Worm (Caenorhabditis elegans) whole organism, L1 larva: Measurements from ENCODE around the gene crls-1.

Experiments
- F16B12.6 ChIP-seq: fragments of 150-350 bp; optimal IDR thresholded peaks from 2 replicates; lab custom pipeline; 2014; ENCODE audit warnings: missing biosample characterization, missing genetic modification characterization
- ceh-82 ChIP-seq, 3 experiments: fragments of 150-350 bp in 1 of 3; sonication (generic microtip) in 2 of 3; optimal IDR thresholded peaks; 2 replicates each; lab custom pipeline; 2014 to 2017; ENCODE audit warnings: missing biosample characterization in 3 of 3, missing genetic modification characterization in 3 of 3
- dpl-1 ChIP-seq, 3 experiments: fragments of 150-350 bp in 2 of 3; sonication (generic microtip) in 1 of 3; optimal IDR thresholded peaks; 2 replicates each; lab custom pipeline; 2014 to 2017; ENCODE audit warnings: missing biosample characterization in 3 of 3, missing genetic modification characterization in 3 of 3, missing genetic modification reagents in 3 of 3
- dsc-1 ChIP-seq: sonication (generic microtip); optimal IDR thresholded peaks from 2 replicates; lab custom pipeline; 2016; ENCODE audit warnings: mild to moderate bottlenecking, missing genetic modification characterization, missing compliant biosample characterization
- efl-1 ChIP-seq, 4 experiments: fragments of 150-350 bp; optimal IDR thresholded peaks in 3 of 4; peaks in 1 of 4; 1 replicate in 1 of 4; 2 replicates in 3 of 4; lab custom pipeline; 2014; ENCODE audit warnings: missing biosample characterization in 2 of 4, missing genetic modification characterization in 2 of 4, missing genetic modification reagents in 2 of 4
- elt-2 ChIP-seq: sonication (generic microtip); optimal IDR thresholded peaks from 2 replicates; lab custom pipeline; 2016; ENCODE audit warnings: missing genetic modification characterization, mild to moderate bottlenecking, inconsistent platforms, missing compliant biosample characterization, missing genetic modification reagents
- elt-3 ChIP-seq, 6 experiments: fragments of 150-350 bp in 1 of 6; sonication (generic microtip); optimal IDR thresholded peaks; 2 replicates each; lab custom pipeline; 2017 to 2018; ENCODE audit warnings: missing biosample characterization in 6 of 6, missing genetic modification characterization in 6 of 6, inconsistent platforms in 1 of 6
- grh-1 ChIP-seq: fragments of 200-800 bp; sonication (Bioruptor generic); IDR thresholded peaks from 2 replicates; pipeline ENCODE4 v1.3.6; 2022; ENCODE audit warnings: missing genetic modification reagents, missing genetic modification characterization, missing compliant biosample characterization
- hlh-17 ChIP-seq: fragments of 200-800 bp; sonication (Bioruptor generic); optimal IDR thresholded peaks from 2 replicates; lab custom pipeline; 2018; ENCODE audit warnings: missing genetic modification characterization, mild to moderate bottlenecking, missing compliant biosample characterization, moderate library complexity, borderline replicate concordance
- hpl-2 ChIP-seq: fragments of 150-350 bp; optimal IDR thresholded peaks from 2 replicates; lab custom pipeline; 2014; ENCODE audit warnings: missing biosample characterization, missing genetic modification reagents, missing genetic modification characterization
- isw-1 ChIP-seq: fragments of 200-800 bp; sonication (Bioruptor generic); IDR thresholded peaks from 2 replicates; pipeline ENCODE4 v1.3.6; 2022; ENCODE audit warnings: missing genetic modification characterization, missing compliant biosample characterization
- lin-13 ChIP-seq: fragments of 150-350 bp; optimal IDR thresholded peaks from 2 replicates; lab custom pipeline; 2014; ENCODE audit warnings: missing biosample characterization, missing genetic modification reagents, missing genetic modification characterization
- lin-14 ChIP-seq: fragments of 200-800 bp; sonication (Bioruptor generic); optimal IDR thresholded peaks from 2 replicates; lab custom pipeline; 2018; ENCODE audit warnings: mild to moderate bottlenecking, missing genetic modification characterization, moderate library complexity, missing compliant biosample characterization
- lin-35 ChIP-seq, 2 experiments: fragments of 150-350 bp; optimal IDR thresholded peaks; 2 replicates each; lab custom pipeline; 2014; ENCODE audit warnings: missing biosample characterization in 2 of 2, missing genetic modification characterization in 2 of 2, missing genetic modification reagents in 2 of 2
- lir-3 ChIP-seq: sonication (generic microtip); optimal IDR thresholded peaks from 2 replicates; lab custom pipeline; 2016; ENCODE audit warnings: mild to moderate bottlenecking, missing genetic modification characterization, moderate library complexity, missing compliant biosample characterization; ENCODE audit not compliant: poor library complexity
- lsy-2 ChIP-seq, 2 experiments: fragments of 150-350 bp; optimal IDR thresholded peaks; 2 replicates each; lab custom pipeline; 2014; ENCODE audit warnings: missing biosample characterization in 2 of 2, missing genetic modification characterization in 2 of 2
- mab-9 ChIP-seq: fragments of 200-800 bp; sonication (Bioruptor generic); IDR thresholded peaks from 2 replicates; pipeline ENCODE4 v1.3.6; 2022; ENCODE audit warnings: missing genetic modification reagents, missing genetic modification characterization, missing compliant biosample characterization
- mep-1 ChIP-seq: fragments of 150-350 bp; optimal IDR thresholded peaks from 2 replicates; lab custom pipeline; 2014; ENCODE audit warnings: missing biosample characterization, missing genetic modification characterization
- nhr-19 ChIP-seq: fragments of 200-800 bp; sonication (Bioruptor generic); conservative IDR thresholded peaks from 2 replicates; pipeline ENCODE4 v1.3.6; 2022; ENCODE audit warnings: missing genetic modification characterization, missing compliant biosample characterization
- nhr-47 ChIP-seq: sonication (generic microtip); optimal IDR thresholded peaks from 2 replicates; lab custom pipeline; 2016; ENCODE audit warnings: mild to moderate bottlenecking, missing genetic modification characterization, moderate library complexity, missing compliant biosample characterization
- nhr-71 ChIP-seq: sonication (generic microtip); optimal IDR thresholded peaks from 2 replicates; lab custom pipeline; 2016; ENCODE audit warnings: mild to moderate bottlenecking, missing genetic modification characterization, moderate library complexity, missing compliant biosample characterization
- skn-1 ChIP-seq: fragments of 150-350 bp; optimal IDR thresholded peaks from 2 replicates; lab custom pipeline; 2014; ENCODE audit warnings: missing biosample characterization, missing genetic modification characterization
- snu-23 ChIP-seq: sonication (generic microtip); optimal IDR thresholded peaks from 2 replicates; lab custom pipeline; 2016; ENCODE audit warnings: missing genetic modification characterization, missing compliant biosample characterization
- sptf-1 ChIP-seq: fragments of 150-350 bp; optimal IDR thresholded peaks from 2 replicates; lab custom pipeline; 2014; ENCODE audit warnings: missing biosample characterization, missing genetic modification characterization
- swsn-7 ChIP-seq: sonication (generic microtip); optimal IDR thresholded peaks from 2 replicates; lab custom pipeline; 2016; ENCODE audit warnings: missing genetic modification characterization, missing compliant biosample characterization
- unc-130 ChIP-seq: fragments of 150-350 bp; optimal IDR thresholded peaks from 2 replicates; lab custom pipeline; 2017; ENCODE audit warnings: missing biosample characterization, missing genetic modification characterization, inconsistent platforms
- unc-86 ChIP-seq: sonication (generic microtip); optimal IDR thresholded peaks from 2 replicates; lab custom pipeline; 2016; ENCODE audit warnings: missing genetic modification characterization, missing compliant biosample characterization
- unc-98 ChIP-seq: fragments of 200-800 bp; sonication (Bioruptor generic); IDR thresholded peaks from 2 replicates; pipeline ENCODE4 v1.3.6; 2022; ENCODE audit warnings: missing genetic modification characterization, missing compliant biosample characterization
- xbp-1 ChIP-seq: sonication (generic microtip); optimal IDR thresholded peaks from 2 replicates; lab custom pipeline; 2016; ENCODE audit warnings: missing genetic modification characterization, missing compliant biosample characterization

crls-1 gene

DNA sequence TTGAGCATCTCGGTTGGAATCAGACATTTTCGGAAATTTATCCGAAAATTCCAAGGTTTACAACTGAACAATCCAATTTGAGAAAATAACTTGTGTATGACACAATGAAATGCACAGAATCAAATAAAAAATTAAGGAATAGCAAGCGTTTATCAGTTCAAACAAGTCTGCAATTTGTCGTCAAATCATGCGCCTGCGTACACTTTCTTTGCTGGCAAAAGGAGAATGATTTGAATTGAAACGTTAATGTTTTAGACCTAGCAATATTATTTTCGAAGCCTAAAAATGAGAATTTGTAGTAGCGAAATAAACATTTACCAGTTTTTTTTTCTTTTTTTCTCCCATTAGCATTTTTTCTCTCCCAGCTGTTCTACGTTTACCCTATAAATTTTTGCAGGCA lies 40.8 kb upstream of the crls-1 start, which contains the start of the genes fbxa-67 and fbxa-11:
TSS of gene fbxa-67 (minus strand) at position 199 of the 400 bp plus-strand sequence.
TSS of gene fbxa-11 (plus strand) at position 398 of the 400 bp plus-strand sequence.
- TF ChIP-seq nhr-47 (tag; lab: Kevin White, UChicago) (peak; percentile 3), efl-1 (optimal IDR thresholded peaks at IDR 0.05; lab: Kevin White, UChicago) (peak; percentile 29 to 50), efl-1 (GFP tag; optimal IDR thresholded peaks at IDR 0.05 in 1 of 2; lab: Kevin White, UChicago) (peak; percentile 41 to 94), lin-35 (GFP tag; optimal IDR thresholded peaks at IDR 0.05; lab: Kevin White, UChicago) (peak; percentile 35 to 41), dpl-1 (GFP tag; optimal IDR thresholded peaks at IDR 0.05; lab: Kevin White, UChicago) (peak; percentile 18 to 57 (median 29)), elt-3 (tag; optimal IDR thresholded peaks at IDR 0.05; lab: Kevin White, UChicago) (peak in 1 of 6 experiments; percentile 43), hlh-17 (GFP tag; lab: Kevin White, UChicago) (no peak), swsn-7 (tag; lab: Kevin White, UChicago) (peak; percentile 10), mep-1 (tag; lab: Kevin White, UChicago) (peak; percentile 53), lsy-2 (tag; optimal IDR thresholded peaks at IDR 0.05; lab: Kevin White, UChicago) (peak; percentile 35 to 52), nhr-71 (no peak), skn-1 (tag; lab: Kevin White, UChicago) (peak; percentile 11), snu-23 (GFP tag; lab: Kevin White, UChicago) (peak; percentile 46), F16B12.6 (peak; percentile 93), hpl-2 (no peak), ceh-82 (tag; optimal IDR thresholded peaks at IDR 0.05; lab: Kevin White, UChicago) (peak in 1 of 3 experiments; percentile 12), dsc-1 (tag; lab: Kevin White, UChicago) (no peak), lin-13 (peak; percentile 5)

DNA sequence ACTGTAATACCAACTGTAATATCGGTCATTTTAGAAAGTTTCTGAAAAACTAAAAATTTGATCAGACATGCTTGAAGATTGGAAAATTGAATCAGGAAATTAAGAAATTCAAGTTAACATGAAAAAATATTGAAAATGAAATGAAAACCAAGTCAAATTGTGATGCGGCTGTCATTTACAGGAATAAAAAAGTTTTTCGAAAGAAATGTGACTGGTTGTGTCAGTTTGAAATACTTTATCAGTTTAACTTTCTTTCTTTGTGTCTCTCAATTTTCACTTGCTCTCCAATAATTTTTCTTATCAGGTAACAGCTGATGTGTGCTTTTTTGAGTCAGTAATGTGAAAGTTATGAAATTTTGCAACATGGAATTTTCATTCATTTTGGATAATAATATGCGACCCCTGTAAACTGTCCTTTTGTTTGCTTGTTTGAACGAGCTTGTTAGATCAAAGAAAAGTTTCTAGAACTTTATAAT lies 36.6 kb upstream of the crls-1 start, which contains the start of gene fbxa-60:
TSS of gene fbxa-60 (minus strand) at position 51 of the 476 bp plus-strand sequence.
- no peak for TF ChIP-seq dsc-1 (tag; lab: Kevin White, UChicago)
- no peak for TF ChIP-seq xbp-1 (tag; lab: Kevin White, UChicago)
- peak; percentile 68 for TF ChIP-seq elt-2 (tag; lab: Kevin White, UChicago)
- no peak for TF ChIP-seq lin-13
- TF ChIP-seq, all 84 proteins: peak for 1

DNA sequence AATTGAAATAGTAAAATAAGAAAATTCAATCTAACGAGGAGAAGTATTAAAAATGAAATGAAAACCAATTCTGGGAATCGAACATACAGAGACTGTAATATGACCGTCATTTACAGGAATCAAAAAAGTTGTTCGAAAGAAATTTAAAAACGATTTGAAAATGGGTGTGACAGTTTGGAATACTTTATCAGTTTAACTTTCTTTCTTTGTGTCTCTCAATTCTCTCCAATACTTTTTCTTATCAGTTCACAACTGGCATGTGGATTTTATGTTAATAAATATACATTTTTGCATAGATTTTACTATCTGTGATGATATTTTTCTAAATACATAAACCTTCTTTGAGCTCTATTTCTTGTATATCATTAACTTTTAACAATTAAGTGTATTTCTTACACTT lies 34.6 kb upstream of the crls-1 start:
- TF ChIP-seq elt-2 (tag; lab: Kevin White, UChicago): peak; percentile 39

DNA sequence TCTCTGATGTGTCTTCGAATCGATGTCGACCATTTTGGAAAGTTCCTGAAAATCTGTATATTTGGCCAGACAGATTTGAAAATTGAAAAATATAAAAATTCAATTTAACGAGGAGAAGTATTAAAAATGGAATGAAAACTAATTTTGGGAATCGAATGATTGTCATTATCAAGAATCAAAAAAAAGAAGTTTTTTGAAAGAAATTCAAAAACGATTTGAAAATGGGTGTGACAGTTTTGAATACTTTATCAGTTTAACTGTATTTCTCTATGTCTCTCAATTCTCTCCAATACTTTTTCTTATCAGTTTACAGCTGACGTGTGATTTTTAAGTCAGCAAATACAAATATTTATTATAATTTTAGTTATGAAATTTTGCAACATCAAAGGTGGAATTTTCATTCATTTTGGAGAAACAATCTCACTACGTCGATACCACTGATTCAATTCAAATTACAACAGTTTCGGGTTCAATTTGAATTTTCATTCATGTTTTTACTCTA lies 33.8 kb upstream of the crls-1 start, which contains the start of gene fbxa-59:
TSS of gene fbxa-59 (minus strand) at position 51 of the 502 bp plus-strand sequence.
- TF ChIP-seq unc-86 (tag; lab: Kevin White, UChicago): no peak
- peak; percentile 61 for TF ChIP-seq elt-2 (tag; lab: Kevin White, UChicago)
- no peak for TF ChIP-seq efl-1 (optimal IDR thresholded peaks at IDR 0.05; lab: Kevin White, UChicago)
- peak in 1 of 2 experiments; percentile 39 for TF ChIP-seq efl-1 (GFP tag; optimal IDR thresholded peaks at IDR 0.05 in 1 of 2; lab: Kevin White, UChicago)

DNA sequence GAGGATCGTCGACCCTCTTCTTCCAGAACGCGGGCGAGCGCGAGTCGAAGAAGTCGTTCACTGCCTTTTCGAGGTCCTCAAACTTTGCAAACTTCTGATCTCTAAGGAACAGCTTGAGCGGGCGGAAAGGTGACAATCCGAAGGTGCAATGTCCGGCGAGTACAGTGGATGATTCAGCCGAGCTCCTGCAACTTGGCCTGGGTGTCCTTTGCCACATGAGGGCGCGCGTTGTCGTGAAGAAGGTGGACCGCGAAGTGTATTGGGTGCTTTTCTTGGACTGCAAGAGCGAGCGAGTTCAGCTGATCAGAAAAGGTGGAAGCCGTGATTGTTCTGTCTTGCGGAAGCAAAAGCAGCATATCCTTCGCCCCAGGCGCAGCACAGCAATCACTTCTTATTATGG lies 32.3 kb upstream of the crls-1 start:
- TF ChIP-seq lin-14 (GFP tag; lab: Kevin White, UChicago): no peak
- TF ChIP-seq isw-1 (GFP tag; lab: Robert Waterston, UW): no peak
- TF ChIP-seq nhr-19 (GFP tag; lab: Robert Waterston, UW): no peak
- TF ChIP-seq skn-1 (tag; lab: Kevin White, UChicago): no peak
- no peak for TF ChIP-seq elt-3 (tag; optimal IDR thresholded peaks at IDR 0.05; lab: Kevin White, UChicago)
- TF ChIP-seq lir-3 (tag; lab: Kevin White, UChicago): no peak
- TF ChIP-seq sptf-1 (tag; lab: Kevin White, UChicago): no peak
- TF ChIP-seq unc-130 (tag; lab: Kevin White, UChicago): no peak
- TF ChIP-seq mab-9 (GFP tag; lab: Robert Waterston, UW): no peak
- no peak for TF ChIP-seq grh-1 (GFP tag; lab: Robert Waterston, UW)
- TF ChIP-seq unc-98 (GFP tag; lab: Robert Waterston, UW): no peak
- TF ChIP-seq, all 84 proteins: peak for 0
